Worm (Caenorhabditis elegans) whole organism, L4/young adult: ENCODE measurements around the gene C26F1.3.

Experiments
- W03F9.2 ChIP-seq: fragments of 150-350 bp; optimal IDR thresholded peaks from 2 replicates; lab custom pipeline; 2014; ENCODE audit warnings: missing biosample characterization, missing genetic modification characterization
- dao-5 ChIP-seq: sonication (generic microtip); optimal IDR thresholded peaks from 2 replicates; lab custom pipeline; 2016; ENCODE audit warnings: missing genotype, missing genetic modification characterization, moderate library complexity, missing compliant biosample characterization
- him-1 ChIP-seq: sonication (generic microtip); optimal IDR thresholded peaks from 2 replicates; lab custom pipeline; 2016; ENCODE audit warnings: missing genotype, missing genetic modification reagents, missing genetic modification characterization, missing compliant biosample characterization

DNA sequence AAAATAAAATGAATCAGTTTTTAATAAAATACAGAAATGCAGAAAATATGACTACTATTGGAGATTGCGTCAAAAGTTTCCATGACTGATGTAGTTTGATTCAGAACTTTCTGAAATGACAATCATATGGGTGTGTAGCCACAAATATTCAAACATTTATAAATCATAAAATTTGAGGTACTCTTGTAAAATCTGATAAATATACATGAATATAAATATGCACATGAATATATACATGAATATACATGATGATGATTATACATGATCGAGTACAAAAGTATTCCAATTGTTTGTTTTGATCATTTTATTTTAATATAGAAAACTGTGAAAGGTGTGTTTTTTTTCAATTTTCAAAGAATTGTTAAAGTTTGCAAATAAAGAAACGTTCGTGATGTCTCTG is 22.5 kb upstream of the C26F1.3 start, which contains the start of gene T05B11.4:
- TF ChIP-seq him-1 (tag; lab: Kevin White, UChicago): no peak
- no peak for TF ChIP-seq W03F9.2
- no peak for TF ChIP-seq dao-5
